Fruit fly (Drosophila melanogaster) whole organism: ENCODE data around the gene CG14671.

Experiments
- EcR ChIP-seq, 2 experiments: fragments of >200 bp; optimal IDR thresholded peaks; 2 replicates each; lab custom pipeline; 2017; ENCODE audit warnings: missing biosample characterization in 2 of 2, missing genetic modification characterization in 2 of 2, missing genetic modification reagents in 2 of 2
- pan ChIP-seq: fragments of >200 bp; optimal IDR thresholded peaks from 2 replicates; lab custom pipeline; 2017
- psq ChIP-seq: fragments of >200 bp; optimal IDR thresholded peaks from 2 replicates; lab custom pipeline; 2017
- usp ChIP-seq: fragments of >200 bp; optimal IDR thresholded peaks from 2 replicates; lab custom pipeline; 2017; ENCODE audit warnings: missing biosample characterization, missing genetic modification characterization, mixed read lengths

DNA sequence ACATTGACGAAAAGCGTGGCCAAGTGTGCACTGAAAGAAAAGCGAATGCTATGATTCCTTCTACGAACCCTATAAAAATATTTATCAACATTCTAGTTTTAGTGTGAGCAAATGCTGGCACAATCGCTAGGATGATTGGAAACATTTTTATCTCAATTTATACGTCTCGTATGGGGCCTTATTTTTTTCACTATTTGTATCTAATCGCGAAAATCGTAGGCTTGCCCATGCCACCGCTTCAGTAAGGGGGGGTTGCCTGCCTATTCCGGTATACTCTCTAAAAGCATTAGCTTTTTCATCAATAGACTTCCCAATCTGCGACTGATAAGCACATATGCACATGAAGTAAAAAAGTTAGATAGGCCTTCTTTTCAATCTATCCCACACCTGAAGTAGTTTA lies 1.0 kb upstream of the CG14671 start:
- TF ChIP-seq EcR (GFP tag; optimal IDR thresholded peaks at IDR 0.05; lab: Kevin White, UChicago), result no peak
- no peak for TF ChIP-seq pan (lab: Kevin White, UChicago)
- TF ChIP-seq psq (lab: Kevin White, UChicago), result no peak
- TF ChIP-seq usp, result no peak
